Fruit fly (Drosophila melanogaster) Kc167 (cell line): ENCODE measurements around the gene mmd.

Experiments used
- Myc ChIP-seq: fragments of >200 bp; optimal IDR thresholded peaks from 2 replicates; lab custom pipeline; 2017; ENCODE audit warnings: missing external identifiers
- Sin3A ChIP-seq: fragments of >200 bp; optimal IDR thresholded peaks from 2 replicates; lab custom pipeline; 2018; ENCODE audit warnings: missing external identifiers
- h ChIP-seq: fragments of >200 bp; optimal IDR thresholded peaks from 3 replicates; lab custom pipeline; 2018; ENCODE audit warnings: missing external identifiers
- insv ChIP-seq: fragments of >200 bp; optimal IDR thresholded peaks from 3 replicates; lab custom pipeline; 2018; ENCODE audit warnings: missing external identifiers
- psq ChIP-seq: fragments of >200 bp; optimal IDR thresholded peaks from 2 replicates; lab custom pipeline; 2017; ENCODE audit warnings: missing external identifiers
- ttk ChIP-seq: sonication (Bioruptor generic); optimal IDR thresholded peaks from 2 replicates; lab custom pipeline; 2017; ENCODE audit warnings: missing external identifiers

Gene mmd

DNA sequence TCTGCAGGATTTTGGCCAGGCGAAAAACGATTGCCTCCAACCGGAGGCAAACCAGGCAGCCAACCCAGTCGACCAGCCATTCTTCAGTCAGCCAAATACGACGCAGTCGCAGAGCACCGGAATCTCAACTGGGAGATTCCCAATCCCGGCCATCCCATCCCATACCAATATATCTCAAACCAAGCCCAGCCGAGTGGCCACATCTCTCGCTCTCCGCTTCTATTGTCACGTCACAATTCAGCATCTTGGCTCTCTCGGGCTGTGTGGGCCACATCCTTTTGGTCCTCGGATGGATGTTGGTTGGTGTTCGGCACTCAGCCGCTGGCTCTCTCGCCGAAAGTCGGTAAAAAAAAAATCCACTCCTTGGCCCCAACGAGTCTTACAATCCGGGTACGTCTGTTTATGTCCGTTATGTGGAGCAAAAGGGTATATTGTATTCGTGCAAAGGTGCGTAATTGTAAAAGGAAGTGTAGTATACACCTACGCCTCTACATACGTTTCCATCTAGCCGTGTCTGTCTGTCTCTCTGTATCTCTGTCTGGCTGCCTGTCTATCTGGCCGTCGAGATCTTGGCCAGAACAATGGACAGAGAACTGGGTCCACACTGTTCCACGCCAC, at the start of gene mmd:
TSS of gene mmd (minus strand) at position 3 of the 618 bp plus-strand sequence.
- TF ChIP-seq Myc (lab: Kevin White, UChicago), result no peak
- no peak for TF ChIP-seq Sin3A (lab: Kevin White, UChicago)
- no peak for TF ChIP-seq h (lab: Kevin White, UChicago)
- TF ChIP-seq psq (lab: Kevin White, UChicago), result no peak
- TF ChIP-seq ttk (lab: Kevin White, UChicago), result no peak
- no peak for TF ChIP-seq insv (lab: Kevin White, UChicago)

dm6 chrX:16008814-16009213, 35.9 kb upstream of the mmd start, which contains the start of gene Muc14A:
Gene Muc14A (plus strand): TSS chrX:16009114.
- TF ChIP-seq h (lab: Kevin White, UChicago), result no peak
- TF ChIP-seq Sin3A (lab: Kevin White, UChicago), result no peak
- no peak for TF ChIP-seq psq (lab: Kevin White, UChicago)
- no peak for TF ChIP-seq Myc (lab: Kevin White, UChicago)
- no peak for TF ChIP-seq ttk (lab: Kevin White, UChicago)
- TF ChIP-seq insv (lab: Kevin White, UChicago), result no peak

DNA sequence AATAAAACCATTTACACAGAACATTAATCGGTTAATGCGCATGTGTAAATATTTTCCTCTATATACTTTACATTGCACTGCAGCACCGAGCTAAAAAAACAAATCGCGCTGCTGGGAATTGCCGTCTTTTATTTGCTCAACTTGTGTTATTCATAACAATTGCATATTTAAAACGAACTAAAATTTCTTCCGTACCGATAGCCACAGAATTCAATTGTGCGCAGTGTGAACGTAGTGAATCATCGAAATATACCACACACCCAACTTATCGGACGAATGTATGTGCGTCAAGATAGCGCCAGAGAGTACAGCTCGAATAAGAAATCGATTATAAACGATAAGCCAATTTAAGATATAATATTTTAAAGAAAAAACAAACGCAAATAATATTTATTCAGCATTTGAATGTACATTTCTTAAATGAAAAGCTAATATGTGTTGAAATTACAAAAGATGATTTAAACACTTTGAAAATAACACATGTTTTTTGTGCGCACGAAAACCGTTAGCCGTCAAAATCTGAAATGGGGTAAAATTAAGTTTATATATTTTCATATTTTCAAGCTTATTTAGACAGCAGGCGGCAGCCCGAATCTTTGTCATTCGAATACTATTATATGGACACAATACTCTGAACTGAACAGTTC, 32.7 kb upstream of the mmd start, which contains the start of the genes vap and CG12698:
TSS of gene vap (minus strand) at position 262 of the 647 bp plus-strand sequence.
TSS of gene CG12698 (plus strand) at position 597 of the 647 bp plus-strand sequence.
- no peak for TF ChIP-seq Sin3A (lab: Kevin White, UChicago)
- TF ChIP-seq h (lab: Kevin White, UChicago), result no peak
- no peak for TF ChIP-seq psq (lab: Kevin White, UChicago)
- no peak for TF ChIP-seq ttk (lab: Kevin White, UChicago)
- no peak for TF ChIP-seq Myc (lab: Kevin White, UChicago)
- TF ChIP-seq insv (lab: Kevin White, UChicago), result no peak

DNA sequence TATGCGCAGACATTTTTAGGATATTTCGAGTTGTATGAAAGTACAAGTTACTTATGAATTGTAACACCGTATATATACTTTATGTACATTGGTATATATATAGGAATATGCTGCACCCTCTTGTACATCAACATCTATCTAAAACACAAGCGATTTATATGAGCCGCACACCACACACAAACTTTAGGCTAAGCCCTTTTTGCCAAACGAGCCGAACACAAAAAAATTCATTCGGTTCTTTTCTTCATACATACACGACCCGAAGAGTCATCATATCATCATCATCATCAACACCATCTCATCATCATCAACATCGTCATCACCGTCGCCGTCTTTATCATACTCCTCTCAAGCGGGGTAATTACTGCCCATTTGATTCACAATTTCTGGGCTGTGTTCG, 32.1 kb upstream of the mmd start:
- TF ChIP-seq ttk (lab: Kevin White, UChicago) (no peak), insv (lab: Kevin White, UChicago) (no peak), Myc (lab: Kevin White, UChicago) (no peak), h (lab: Kevin White, UChicago) (no peak), Sin3A (lab: Kevin White, UChicago) (no peak), psq (lab: Kevin White, UChicago) (no peak)

- TF ChIP-seq Myc (lab: Kevin White, UChicago), result no peak
- TF ChIP-seq insv (lab: Kevin White, UChicago), result no peak
- no peak for TF ChIP-seq Sin3A (lab: Kevin White, UChicago)
- TF ChIP-seq h (lab: Kevin White, UChicago), result no peak
- TF ChIP-seq ttk (lab: Kevin White, UChicago), result no peak
- TF ChIP-seq psq (lab: Kevin White, UChicago), result no peak
These were observed 23.9 kb upstream of the mmd start, which contains the start of gene CG8939 for dm6 chrX:15996831-15997230. Gene CG8939 (plus strand): TSS chrX:15997016.

DNA sequence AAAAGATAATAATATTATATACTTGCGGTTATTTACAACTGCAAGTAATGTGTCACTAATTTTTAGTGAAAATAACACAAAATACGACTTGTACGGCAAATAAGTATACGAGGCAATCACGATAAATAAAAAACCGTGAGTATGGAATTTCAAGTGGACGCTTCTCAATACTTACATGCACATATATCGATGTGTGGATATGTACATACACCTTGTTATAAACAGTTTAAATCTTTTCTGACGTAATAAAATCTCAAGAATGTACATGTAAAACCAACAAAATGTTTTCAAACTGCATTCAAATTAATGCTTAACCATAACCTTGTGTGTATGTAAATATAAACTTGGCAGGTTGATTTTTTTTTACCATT, 19.6 kb upstream of the mmd start:
- no peak for TF ChIP-seq ttk (lab: Kevin White, UChicago)
- no peak for TF ChIP-seq Myc (lab: Kevin White, UChicago)
- no peak for TF ChIP-seq psq (lab: Kevin White, UChicago)
- no peak for TF ChIP-seq insv (lab: Kevin White, UChicago)
- no peak for TF ChIP-seq h (lab: Kevin White, UChicago)
- TF ChIP-seq Sin3A (lab: Kevin White, UChicago), result no peak

- TF ChIP-seq Sin3A (lab: Kevin White, UChicago) (no peak), Myc (lab: Kevin White, UChicago) (no peak), h (lab: Kevin White, UChicago) (no peak), ttk (lab: Kevin White, UChicago) (no peak), insv (lab: Kevin White, UChicago) (no peak), psq (lab: Kevin White, UChicago) (no peak)
These were observed 18.9 kb upstream of the mmd start, which contains the start of the genes CG46312, eIF5 and exd for dm6 chrX:15991618-15992526. Gene CG46312 (minus strand): TSS chrX:15991974. Gene eIF5 (minus strand): TSS chrX:15991974. Gene exd (plus strand): TSS chrX:15992468.

DNA sequence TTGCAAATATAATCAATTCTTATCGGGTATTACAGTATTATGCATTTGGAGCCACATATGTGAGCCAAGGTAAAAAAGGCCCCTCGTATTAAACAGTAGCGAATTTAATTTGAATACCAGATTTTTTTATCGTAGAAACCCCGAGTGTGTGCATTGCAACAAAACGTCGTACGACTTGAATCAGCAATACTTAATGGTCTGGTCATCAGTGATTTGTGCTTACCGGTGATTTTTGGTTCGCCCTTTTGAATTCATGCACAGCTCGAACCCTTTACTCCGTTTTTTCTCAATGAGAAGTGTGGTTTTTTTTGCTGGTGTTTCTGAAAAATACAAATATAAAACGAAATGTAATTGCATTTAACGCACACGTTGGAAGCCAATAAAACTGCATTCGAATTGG, 16.7 kb upstream of the mmd start:
- TF ChIP-seq insv (lab: Kevin White, UChicago), result no peak
- no peak for TF ChIP-seq ttk (lab: Kevin White, UChicago)
- no peak for TF ChIP-seq psq (lab: Kevin White, UChicago)
- no peak for TF ChIP-seq h (lab: Kevin White, UChicago)
- TF ChIP-seq Sin3A (lab: Kevin White, UChicago), result no peak
- TF ChIP-seq Myc (lab: Kevin White, UChicago), result no peak

DNA sequence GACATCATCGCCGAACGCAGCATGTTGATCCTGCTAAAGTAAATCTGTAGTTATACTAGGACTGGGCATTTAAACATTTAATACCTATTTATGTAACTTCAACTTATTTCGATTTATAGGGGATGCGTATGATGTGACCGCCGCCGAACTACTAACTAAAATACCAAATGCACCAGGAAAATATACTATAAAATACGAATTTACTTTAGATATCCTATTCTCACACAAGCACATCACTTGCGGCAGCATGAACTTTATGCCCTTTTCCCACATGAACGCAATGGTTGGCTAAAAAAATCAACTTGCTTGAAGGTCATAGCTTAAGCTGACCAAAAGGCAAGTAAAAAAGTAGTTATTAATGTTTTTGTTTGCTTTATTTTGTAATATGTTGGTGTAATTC, 13.7 kb upstream of the mmd start, which contains the start of gene ND-20:
TSS of gene ND-20 (minus strand) at position 155 of the 400 bp plus-strand sequence.
- TF ChIP-seq Myc (lab: Kevin White, UChicago) (no peak), Sin3A (lab: Kevin White, UChicago) (no peak), psq (lab: Kevin White, UChicago) (no peak), h (lab: Kevin White, UChicago) (no peak), ttk (lab: Kevin White, UChicago) (no peak), insv (lab: Kevin White, UChicago) (no peak)

DNA sequence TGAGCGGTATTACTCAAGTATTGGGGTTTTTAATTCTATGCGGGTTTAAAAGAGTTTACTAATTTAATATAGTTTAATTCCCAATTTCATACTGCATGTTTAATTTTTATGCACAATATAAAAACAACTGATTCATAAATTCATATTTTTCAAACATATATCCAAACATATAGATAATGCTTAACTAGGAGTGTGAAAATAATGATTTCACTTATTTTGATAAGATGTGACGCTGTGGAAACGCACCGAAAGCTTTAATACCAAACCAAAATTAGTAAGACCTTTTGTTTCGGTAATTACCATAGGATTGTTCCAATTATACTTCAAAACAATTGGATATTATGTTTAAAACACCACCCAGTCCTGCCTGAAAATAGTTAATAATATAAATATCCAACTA, 10.5 kb upstream of the mmd start, which contains the start of gene Slc25A46a:
TSS of gene Slc25A46a (plus strand) at position 272 of the 400 bp plus-strand sequence.
- TF ChIP-seq Myc (lab: Kevin White, UChicago), result no peak
- no peak for TF ChIP-seq h (lab: Kevin White, UChicago)
- no peak for TF ChIP-seq psq (lab: Kevin White, UChicago)
- TF ChIP-seq Sin3A (lab: Kevin White, UChicago), result no peak
- no peak for TF ChIP-seq insv (lab: Kevin White, UChicago)
- TF ChIP-seq ttk (lab: Kevin White, UChicago), result no peak
